Worm (Caenorhabditis elegans): ENCODE measurements around the gene R05G6.1.

The R05G6.1 gene

ce11 chrIV:7542485-7543001 is 10.1 kb downstream of the R05G6.1 start, which contains the start of gene R05G6.10:
R05G6.10 (minus strand) TSS chrIV:7542535.
- TF ChIP-seq efl-1 (GFP tag; optimal IDR thresholded peaks at IDR 0.05) (no peak), ccch-3 (GFP tag; optimal IDR thresholded peaks at IDR 0.05) (no peak), F37B4.10 (GFP tag; IDR thresholded peaks at IDR 0.05) (no peak), sea-2 (GFP tag; IDR thresholded peaks at IDR 0.05) (no peak), lin-26 (GFP tag; IDR thresholded peaks at IDR 0.05) (no peak), C06A6.2 (GFP tag; conservative IDR thresholded peaks at IDR 0.05) (no peak), zfh-2 (GFP tag; conservative IDR thresholded peaks at IDR 0.05) (no peak), nhr-80 (tag; optimal IDR thresholded peaks at IDR 0.05) (no peak), lir-1 (GFP tag; conservative IDR thresholded peaks at IDR 0.05) (no peak), aptf-2 (GFP tag; conservative IDR thresholded peaks at IDR 0.05) (no peak), repo-1 (tag; optimal IDR thresholded peaks at IDR 0.05) (no peak), somi-1 (GFP tag; optimal IDR thresholded peaks at IDR 0.05) (no peak), Y56A3A.18 (GFP tag; IDR thresholded peaks at IDR 0.05) (no peak)

- TF ChIP-seq ama-1 (optimal IDR thresholded peaks at IDR 0.05) (no peak), ama-1 (GFP tag; optimal IDR thresholded peaks at IDR 0.05) (peak in 1 of 2 experiments; percentile 11), let-526 (GFP tag; IDR thresholded peaks at IDR 0.05) (no peak), K11D2.4 (GFP tag; IDR thresholded peaks at IDR 0.05) (no peak), hrde-1 (tag; optimal IDR thresholded peaks at IDR 0.05; ENCODE audit: borderline replicate concordance) (peak; percentile 37), repo-1 (tag; optimal IDR thresholded peaks at IDR 0.05) (no peak), chd-7 (tag; optimal IDR thresholded peaks at IDR 0.05) (no peak), him-1 (tag; optimal IDR thresholded peaks at IDR 0.05) (peak; percentile 70), ztf-25 (GFP tag; IDR thresholded peaks at IDR 0.05) (no peak), akir-1 (GFP tag; optimal IDR thresholded peaks at IDR 0.05) (no peak), lin-40 (tag; optimal IDR thresholded peaks at IDR 0.05) (no peak)
Observed at ce11 chrIV:7543662-7544061, 11.2 kb downstream of the R05G6.1 start.

- TF ChIP-seq tlf-1 (GFP tag; optimal IDR thresholded peaks at IDR 0.05) = peak; percentile 85
- no peak for TF ChIP-seq egl-44 (GFP tag; IDR thresholded peaks at IDR 0.05)
- TF ChIP-seq lin-35 (GFP tag; optimal IDR thresholded peaks at IDR 0.05) = no peak
- peak; percentile 86 for TF ChIP-seq attf-6 (GFP tag; IDR thresholded peaks at IDR 0.05)
- no peak for TF ChIP-seq sptf-2 (GFP tag; optimal IDR thresholded peaks at IDR 0.05)
- peak; percentile 94 for TF ChIP-seq Y79H2A.3 (GFP tag; conservative IDR thresholded peaks at IDR 0.05)
- TF ChIP-seq fkh-3 (tag; optimal IDR thresholded peaks at IDR 0.05) = no peak
- TF ChIP-seq madf-6 (GFP tag; IDR thresholded peaks at IDR 0.05) = peak; percentile 98
- no peak for TF ChIP-seq ama-1 (optimal IDR thresholded peaks at IDR 0.05)
- no peak for TF ChIP-seq ama-1 (GFP tag; optimal IDR thresholded peaks at IDR 0.05)
- TF ChIP-seq let-607 (tag; optimal IDR thresholded peaks at IDR 0.05) = no peak
- TF ChIP-seq him-1 (tag; optimal IDR thresholded peaks at IDR 0.05) = peak; percentile 31
- no peak for TF ChIP-seq snpc-1.1 (tag; optimal IDR thresholded peaks at IDR 0.05; ENCODE audit: insufficient read depth)
- no peak for TF ChIP-seq ztf-6 (GFP tag; IDR thresholded peaks at IDR 0.05)
- peak; percentile 85 for TF ChIP-seq F33H1.4 (GFP tag; IDR thresholded peaks at IDR 0.05)
- no peak for TF ChIP-seq lag-1 (GFP tag; IDR thresholded peaks at IDR 0.05)
- 0 out of 2 replicates have a peak, but pooled peaks have one; percentile 16 for TF ChIP-seq cebp-2 (GFP tag; IDR thresholded peaks at IDR 0.05)
- peak; percentile 84 for TF ChIP-seq rcor-1 (GFP tag; IDR thresholded peaks at IDR 0.05)
- TF ChIP-seq F37B4.10 (GFP tag; IDR thresholded peaks at IDR 0.05) = no peak
- no peak for TF ChIP-seq somi-1 (GFP tag; optimal IDR thresholded peaks at IDR 0.05)
- peak; percentile 44 for TF ChIP-seq unc-130 (GFP tag; optimal IDR thresholded peaks at IDR 0.05)
- no peak for TF ChIP-seq rpc-1 (optimal IDR thresholded peaks at IDR 0.05)
- no peak for TF ChIP-seq rpc-1 (tag; optimal IDR thresholded peaks at IDR 0.05)
- no peak for TF ChIP-seq nfya-1 (tag; optimal IDR thresholded peaks at IDR 0.05; ENCODE audit: borderline replicate concordance, insufficient read depth)
- TF ChIP-seq mcd-1 (GFP tag; IDR thresholded peaks at IDR 0.05) = peak; percentile 94
- no peak for TF ChIP-seq ceh-79 (tag; optimal IDR thresholded peaks at IDR 0.05)
- TF ChIP-seq ztf-25 (GFP tag; IDR thresholded peaks at IDR 0.05) = no peak
- TF ChIP-seq Y95B8A.8 (GFP tag; IDR thresholded peaks at IDR 0.05) = peak; percentile 95
Observed at ce11 chrIV:7547843-7548578, 15.6 kb downstream of the R05G6.1 start, which contains the start of the genes cdd-2 and oef-1. cdd-2 (minus strand) TSS chrIV:7547893. oef-1 (plus strand) TSS chrIV:7548417.
